Worm (Caenorhabditis elegans) whole organism, mixed stage, embryonic: ENCODE results near the gene Y41D4A.6.

Experiments used
- M03D4.4 ChIP-seq: sonication (generic microtip); optimal IDR thresholded peaks from 2 replicates; lab custom pipeline; 2017; ENCODE audit warnings: mild to moderate bottlenecking, missing genetic modification characterization, missing compliant biosample characterization
- bed-3 ChIP-seq: fragments of 200-800 bp; sonication (Bioruptor generic); optimal IDR thresholded peaks from 3 replicates; lab custom pipeline; 2018; ENCODE audit warnings: mild to moderate bottlenecking, missing genetic modification characterization, moderate library complexity, missing compliant biosample characterization
- blmp-1 ChIP-seq: fragments of 150-350 bp; optimal IDR thresholded peaks from 2 replicates; lab custom pipeline; 2014; ENCODE audit warnings: missing biosample characterization, missing genetic modification characterization
- ceh-83 ChIP-seq: fragments of 200-800 bp; sonication (Bioruptor generic); optimal IDR thresholded peaks from 2 replicates; lab custom pipeline; 2018; ENCODE audit warnings: mild to moderate bottlenecking, missing genetic modification characterization, missing compliant biosample characterization
- ces-1 ChIP-seq: fragments of 150-350 bp; optimal IDR thresholded peaks from 2 replicates; lab custom pipeline; 2014; ENCODE audit warnings: missing biosample characterization, missing genetic modification reagents, missing genetic modification characterization
- drap-1 ChIP-seq: fragments of 200-800 bp; sonication (Bioruptor generic); optimal IDR thresholded peaks from 3 replicates; lab custom pipeline; 2018; ENCODE audit warnings: mild to moderate bottlenecking, missing genetic modification characterization, missing compliant biosample characterization
- elt-1 ChIP-seq: sonication (generic microtip); optimal IDR thresholded peaks from 2 replicates; lab custom pipeline; 2017; ENCODE audit warnings: missing genetic modification characterization, mild to moderate bottlenecking, missing compliant biosample characterization, antibody characterized with exemption, moderate library complexity, borderline replicate concordance; ENCODE audit not compliant: insufficient read depth
- elt-3 ChIP-seq: fragments of 150-350 bp; optimal IDR thresholded peaks from 2 replicates; lab custom pipeline; 2014; ENCODE audit warnings: missing biosample characterization, missing genetic modification characterization
- flh-1 ChIP-seq: fragments of 200-800 bp; sonication (Bioruptor generic); optimal IDR thresholded peaks from 2 replicates; lab custom pipeline; 2018; ENCODE audit warnings: mild to moderate bottlenecking, missing genetic modification characterization, moderate library complexity, missing compliant biosample characterization
- lin-13 ChIP-seq: fragments of 150-350 bp; optimal IDR thresholded peaks from 2 replicates; lab custom pipeline; 2014; ENCODE audit warnings: missing biosample characterization, missing genetic modification characterization
- lin-32 ChIP-seq: fragments of 200-800 bp; sonication (Bioruptor generic); optimal IDR thresholded peaks from 2 replicates; lab custom pipeline; 2018; ENCODE audit warnings: mild to moderate bottlenecking, missing genetic modification characterization, missing compliant biosample characterization
- mab-5 ChIP-seq: fragments of 150-350 bp; optimal IDR thresholded peaks from 2 replicates; lab custom pipeline; 2014; ENCODE audit warnings: missing biosample characterization, missing genetic modification characterization
- mls-2 ChIP-seq: sonication (generic microtip); optimal IDR thresholded peaks from 2 replicates; lab custom pipeline; 2016; ENCODE audit warnings: mild to moderate bottlenecking, missing genetic modification characterization, moderate library complexity, missing compliant biosample characterization
- nhr-28 ChIP-seq: fragments of 150-350 bp; optimal IDR thresholded peaks from 2 replicates; lab custom pipeline; 2014; ENCODE audit warnings: missing biosample characterization, missing genetic modification characterization
- nhr-76 ChIP-seq: sonication (generic microtip); optimal IDR thresholded peaks from 2 replicates; lab custom pipeline; 2017; ENCODE audit warnings: missing biosample characterization, missing genetic modification characterization
- sem-2 ChIP-seq: fragments of 200-800 bp; sonication (Bioruptor generic); optimal IDR thresholded peaks from 2 replicates; lab custom pipeline; 2018; ENCODE audit warnings: mild to moderate bottlenecking, missing genetic modification characterization, missing compliant biosample characterization
- snpc-4 ChIP-seq: fragments of 150-350 bp; optimal IDR thresholded peaks from 2 replicates; lab custom pipeline; 2014; ENCODE audit warnings: missing biosample characterization, missing genetic modification characterization
- unc-120 ChIP-seq: sonication (generic microtip); optimal IDR thresholded peaks from 2 replicates; lab custom pipeline; 2017; ENCODE audit warnings: missing genetic modification characterization, missing compliant biosample characterization; ENCODE audit not compliant: poor library complexity, severe bottlenecking
- unc-39 ChIP-seq: fragments of 150-350 bp; optimal IDR thresholded peaks from 2 replicates; lab custom pipeline; 2014; ENCODE audit warnings: missing biosample characterization, missing genetic modification characterization
- unc-62 ChIP-seq: fragments of 150-350 bp; optimal IDR thresholded peaks from 2 replicates; lab custom pipeline; 2014; ENCODE audit warnings: missing biosample characterization, missing genetic modification reagents, missing genetic modification characterization

Gene Y41D4A.6

ce11 chrIV:1706996-1707395, 38.3 kb downstream of the Y41D4A.6 start, which contains the start of gene K08D12.4:
K08D12.4 (plus strand) TSS chrIV:1707296.
- TF ChIP-seq elt-1, result no peak
- TF ChIP-seq elt-3, result no peak
- no peak for TF ChIP-seq bed-3
- TF ChIP-seq snpc-4 (tag; lab: Kevin White, UChicago), result no peak
- TF ChIP-seq lin-32, result no peak
- TF ChIP-seq nhr-28 (tag; lab: Kevin White, UChicago), result no peak
- TF ChIP-seq drap-1 (GFP tag; lab: Kevin White, UChicago), result no peak
- TF ChIP-seq M03D4.4 (tag; lab: Kevin White, UChicago), result no peak
- TF ChIP-seq blmp-1, result no peak
- no peak for TF ChIP-seq mab-5 (tag; lab: Kevin White, UChicago)
- no peak for TF ChIP-seq unc-62 (GFP tag; lab: Kevin White, UChicago)
- no peak for TF ChIP-seq unc-120
- no peak for TF ChIP-seq ceh-83 (GFP tag; lab: Kevin White, UChicago)
- no peak for TF ChIP-seq flh-1 (GFP tag; lab: Kevin White, UChicago)
- no peak for TF ChIP-seq nhr-76 (tag; lab: Kevin White, UChicago)
- TF ChIP-seq lin-13 (tag; lab: Kevin White, UChicago), result no peak
- TF ChIP-seq unc-39 (tag; lab: Kevin White, UChicago), result no peak

- TF ChIP-seq sem-2, result no peak
These were observed 45.7 kb downstream of the Y41D4A.6 start, which contains the start of gene bus-2 for ce11 chrIV:1699599-1699998. bus-2 (plus strand) TSS chrIV:1699899.

ce11 chrIV:1691651-1692050, 53.7 kb downstream of the Y41D4A.6 start:
- TF ChIP-seq ceh-83 (GFP tag; lab: Kevin White, UChicago) (no peak), ces-1 (peak; percentile 63), mls-2 (tag; lab: Kevin White, UChicago) (no peak)
